Fruit fly (Drosophila melanogaster) whole organism, embryonic: Measurements from ENCODE around the gene Mlp84B.
A peak's percentile ranks its signal among the peaks of the same experiment; 100 is the strongest.

Source experiments
- Atf3 ChIP-seq: fragments of 200-800 bp; sonication (Bioruptor generic); optimal IDR thresholded peaks from 3 replicates; lab custom pipeline; 2016; ENCODE audit warnings: missing biosample characterization, missing genetic modification characterization
- CG1233 ChIP-seq: fragments of 200-800 bp; sonication (Bioruptor generic); optimal IDR thresholded peaks from 4 replicates; lab custom pipeline; 2018; ENCODE audit warnings: missing biosample characterization, mild to moderate bottlenecking, missing genetic modification characterization
- CG14014 ChIP-seq: fragments of 200-800 bp; sonication (Bioruptor generic); IDR thresholded peaks from 2 replicates; pipeline ENCODE4 v1.3.6; 2022; ENCODE audit warnings: missing biosample characterization, missing genetic modification characterization
- CG14441 ChIP-seq: fragments of 200-800 bp; sonication (Bioruptor generic); IDR thresholded peaks from 2 replicates; pipeline ENCODE4 v1.3.6; 2022; ENCODE audit warnings: missing biosample characterization, missing genetic modification characterization
- CG14965 ChIP-seq: fragments of 200-800 bp; sonication (Bioruptor generic); optimal IDR thresholded peaks from 2 replicates; lab custom pipeline; 2016; ENCODE audit warnings: missing biosample characterization, missing genetic modification characterization, borderline replicate concordance
- CG15514 ChIP-seq: fragments of 200-800 bp; sonication (Bioruptor generic); optimal IDR thresholded peaks from 3 replicates; lab custom pipeline; 2017; ENCODE audit warnings: missing biosample characterization, missing genetic modification characterization, mild to moderate bottlenecking, moderate library complexity, missing genetic modification reagents
- CG1603 ChIP-seq: fragments of 200-800 bp; sonication (Bioruptor generic); optimal IDR thresholded peaks from 2 replicates; lab custom pipeline; 2019; ENCODE audit warnings: missing biosample characterization, mild to moderate bottlenecking, missing genetic modification characterization, moderate library complexity
- CG16813 ChIP-seq: fragments of 200-800 bp; sonication (Bioruptor generic); IDR thresholded peaks from 3 replicates; pipeline ENCODE4 v1.3.6; 2022; ENCODE audit warnings: missing biosample characterization, missing genetic modification characterization; ENCODE audit not compliant: partially characterized antibody
- CG18599 ChIP-seq: fragments of 200-800 bp; sonication (Bioruptor generic); optimal IDR thresholded peaks from 3 replicates; lab custom pipeline; 2017; ENCODE audit warnings: missing biosample characterization, missing genetic modification characterization, mild to moderate bottlenecking, moderate library complexity, missing genetic modification reagents
- CG33557 ChIP-seq: fragments of 200-800 bp; sonication (Bioruptor generic); optimal IDR thresholded peaks from 2 replicates; lab custom pipeline; 2019; ENCODE audit warnings: missing biosample characterization, mild to moderate bottlenecking, missing genetic modification characterization, moderate library complexity
- CG3838 ChIP-seq: fragments of 200-800 bp; sonication (Bioruptor generic); optimal IDR thresholded peaks from 3 replicates; lab custom pipeline; 2016; ENCODE audit warnings: missing biosample characterization, missing genetic modification characterization
- CG3847 ChIP-seq: fragments of 200-800 bp; sonication (Bioruptor generic); IDR thresholded peaks from 2 replicates; pipeline ENCODE4 v1.3.6; 2022; ENCODE audit warnings: missing biosample characterization, missing genetic modification characterization
- CG9797 ChIP-seq: fragments of 200-800 bp; sonication (Bioruptor generic); optimal IDR thresholded peaks from 3 replicates; lab custom pipeline; 2018; ENCODE audit warnings: missing biosample characterization, mild to moderate bottlenecking, missing genetic modification characterization
- Camta ChIP-seq: fragments of 200-800 bp; sonication (Bioruptor generic); optimal IDR thresholded peaks from 2 replicates; lab custom pipeline; 2016; ENCODE audit warnings: missing biosample characterization, missing genetic modification characterization
- Dip2 ChIP-seq: fragments of 200-800 bp; sonication (Bioruptor generic); IDR thresholded peaks from 2 replicates; pipeline ENCODE4 v1.3.6; 2022; ENCODE audit warnings: missing biosample characterization, missing genetic modification characterization
- ERR ChIP-seq: fragments of 200-800 bp; sonication (Bioruptor generic); optimal IDR thresholded peaks from 2 replicates; lab custom pipeline; 2016; ENCODE audit warnings: missing biosample characterization, missing genetic modification characterization
- Eip74EF ChIP-seq, 2 experiments: fragments of 200-800 bp in 1 of 2; fragments of >200 bp in 1 of 2; sonication (Bioruptor generic) in 1 of 2; optimal IDR thresholded peaks; 2 replicates each; lab custom pipeline; 2017 to 2019; ENCODE audit warnings: missing biosample characterization in 2 of 2, missing genetic modification characterization in 2 of 2, mild to moderate bottlenecking in 1 of 2, moderate library complexity in 1 of 2
- Elba2 ChIP-seq: fragments of 200-800 bp; sonication (Bioruptor generic); optimal IDR thresholded peaks from 3 replicates; lab custom pipeline; 2016; ENCODE audit warnings: missing biosample characterization, missing genetic modification characterization
- HLH4C ChIP-seq: fragments of 200-800 bp; sonication (Bioruptor generic); IDR thresholded peaks from 3 replicates; pipeline ENCODE4 v1.3.6; 2022; ENCODE audit warnings: missing biosample characterization, missing genetic modification characterization; ENCODE audit not compliant: partially characterized antibody
- HLH54F ChIP-seq: fragments of 200-800 bp; sonication (Bioruptor generic); optimal IDR thresholded peaks from 3 replicates; lab custom pipeline; 2016; ENCODE audit warnings: missing biosample characterization, missing genetic modification characterization
- Jarid2 ChIP-seq: fragments of 200-800 bp; sonication (Bioruptor generic); optimal IDR thresholded peaks from 3 replicates; lab custom pipeline; 2017; ENCODE audit warnings: mild to moderate bottlenecking, missing biosample characterization, missing genetic modification reagents, missing genetic modification characterization
- Med ChIP-seq: fragments of 200-800 bp; sonication (Bioruptor generic); peaks from one replicate; lab custom pipeline; 2016; ENCODE audit warnings: missing biosample characterization, missing genetic modification characterization, mild to moderate bottlenecking, inconsistent platforms, moderate library complexity
- Meics ChIP-seq: fragments of 200-800 bp; sonication (Bioruptor generic); optimal IDR thresholded peaks from 2 replicates; lab custom pipeline; 2017; ENCODE audit warnings: missing biosample characterization, mild to moderate bottlenecking, missing genetic modification characterization
- Neu2 ChIP-seq: fragments of 200-800 bp; sonication (Bioruptor generic); optimal IDR thresholded peaks from 3 replicates; lab custom pipeline; 2016; ENCODE audit warnings: missing biosample characterization, missing genetic modification characterization, borderline replicate concordance
- Oli ChIP-seq: fragments of 200-800 bp; sonication (Bioruptor generic); optimal IDR thresholded peaks from 2 replicates; lab custom pipeline; 2018; ENCODE audit warnings: missing biosample characterization, mild to moderate bottlenecking, missing genetic modification characterization, moderate library complexity
- Optix ChIP-seq: fragments of 200-800 bp; sonication (Bioruptor generic); IDR thresholded peaks from 3 replicates; pipeline ENCODE4 v1.3.6; 2022; ENCODE audit warnings: missing biosample characterization, missing genetic modification characterization
- Side ChIP-seq: fragments of 200-800 bp; sonication (Bioruptor generic); optimal IDR thresholded peaks from 2 replicates; lab custom pipeline; 2016; ENCODE audit warnings: missing biosample characterization, missing genetic modification characterization
- Sin3A ChIP-seq: fragments of >200 bp; optimal IDR thresholded peaks from 2 replicates; lab custom pipeline; 2018
- Six4 ChIP-seq: fragments of 200-800 bp; sonication (Bioruptor generic); optimal IDR thresholded peaks from 2 replicates; lab custom pipeline; 2016; ENCODE audit warnings: missing biosample characterization, missing genetic modification characterization
- Ssrp ChIP-seq: fragments of 200-800 bp; sonication (Bioruptor generic); optimal IDR thresholded peaks from 2 replicates; lab custom pipeline; 2018; ENCODE audit warnings: missing biosample characterization, mild to moderate bottlenecking, missing genetic modification characterization, moderate library complexity
- chn ChIP-seq: fragments of 200-800 bp; sonication (Bioruptor generic); optimal IDR thresholded peaks from 2 replicates; lab custom pipeline; 2016; ENCODE audit warnings: missing biosample characterization, missing genetic modification characterization
- fu2 ChIP-seq: fragments of 200-800 bp; sonication (Bioruptor generic); optimal IDR thresholded peaks from 2 replicates; lab custom pipeline; 2016; ENCODE audit warnings: missing biosample characterization, missing genetic modification characterization
- gcm2 ChIP-seq: fragments of 200-800 bp; sonication (Bioruptor generic); optimal IDR thresholded peaks from 2 replicates; lab custom pipeline; 2016; ENCODE audit warnings: missing biosample characterization, missing genetic modification characterization
- grau ChIP-seq: fragments of 200-800 bp; optimal IDR thresholded peaks from 3 replicates; lab custom pipeline; 2019; ENCODE audit warnings: missing biosample characterization, mild to moderate bottlenecking, missing genetic modification characterization, moderate library complexity
- her ChIP-seq: fragments of 200-800 bp; sonication (Bioruptor generic); optimal IDR thresholded peaks from 2 replicates; lab custom pipeline; 2016; ENCODE audit warnings: missing biosample characterization, missing genetic modification characterization
- org-1 ChIP-seq: fragments of 200-800 bp; sonication (Bioruptor generic); optimal IDR thresholded peaks from 2 replicates; lab custom pipeline; 2017; ENCODE audit warnings: missing biosample characterization, missing genetic modification characterization
- pita ChIP-seq: fragments of 200-800 bp; sonication (Bioruptor generic); optimal IDR thresholded peaks from 2 replicates; lab custom pipeline; 2017; ENCODE audit warnings: missing biosample characterization, mild to moderate bottlenecking, missing genetic modification characterization
- run ChIP-seq: fragments of 200-800 bp; sonication (Bioruptor generic); optimal IDR thresholded peaks from 3 replicates; lab custom pipeline; 2018; ENCODE audit warnings: missing biosample characterization, mild to moderate bottlenecking, missing genetic modification characterization
- schlank ChIP-seq: fragments of 200-800 bp; sonication (Bioruptor generic); optimal IDR thresholded peaks from 2 replicates; lab custom pipeline; 2018; ENCODE audit warnings: missing biosample characterization, mild to moderate bottlenecking, missing genetic modification characterization
- tin ChIP-seq: fragments of 200-800 bp; sonication (Bioruptor generic); optimal IDR thresholded peaks from 3 replicates; lab custom pipeline; 2016; ENCODE audit warnings: missing biosample characterization, missing genetic modification characterization
- unpg ChIP-seq: fragments of 200-800 bp; sonication (Bioruptor generic); optimal IDR thresholded peaks from 3 replicates; lab custom pipeline; 2018; ENCODE audit warnings: missing biosample characterization, mild to moderate bottlenecking, missing genetic modification characterization, moderate library complexity
- vvl ChIP-seq: fragments of 200-800 bp; sonication (Bioruptor generic); IDR thresholded peaks from 2 replicates; pipeline ENCODE4 v1.3.6; 2022; ENCODE audit warnings: missing biosample characterization, missing genetic modification characterization
- zen2 ChIP-seq: fragments of 200-800 bp; sonication (Bioruptor generic); IDR thresholded peaks from 3 replicates; pipeline ENCODE4 v1.3.6; 2022; ENCODE audit warnings: missing biosample characterization, missing genetic modification characterization; ENCODE audit not compliant: partially characterized antibody

Mlp84B gene

dm6 chr3R:7108589-7109312 lies 8.8 kb downstream of the Mlp84B start (continued):
- TF ChIP-seq her (GFP tag; lab: Kevin White, UChicago), result peak; percentile 38
- TF ChIP-seq chn, result peak; percentile 95
- peak; percentile 96 for TF ChIP-seq Camta (GFP tag; lab: Kevin White, UChicago)
- TF ChIP-seq Med, result peak; percentile 91
- no peak for TF ChIP-seq CG16813 (GFP tag; lab: Robert Waterston, UW)
- peak in 1 of 2 experiments; percentile 96 for TF ChIP-seq Eip74EF (GFP tag; optimal IDR thresholded peaks at IDR 0.05; lab: Kevin White, UChicago)
- TF ChIP-seq Elba2, result peak; percentile 86
- peak; percentile 30 for TF ChIP-seq CG9797
- TF ChIP-seq CG3838, result peak; percentile 86
- no peak for TF ChIP-seq zen2 (GFP tag; lab: Robert Waterston, UW)
- TF ChIP-seq HLH54F (GFP tag; lab: Kevin White, UChicago), result peak; percentile 49
- peak; percentile 68 for TF ChIP-seq fu2
- no peak for TF ChIP-seq Dip2 (GFP tag; lab: Robert Waterston, UW)
- no peak for TF ChIP-seq vvl (GFP tag; lab: Robert Waterston, UW)
- no peak for TF ChIP-seq Sin3A (lab: Kevin White, UChicago)
- TF ChIP-seq Ssrp (tag; lab: Kevin White, UChicago), result peak; percentile 98
- TF ChIP-seq Six4 (GFP tag; lab: Kevin White, UChicago), result peak; percentile 96
- peak; percentile 22 for TF ChIP-seq ERR (GFP tag; lab: Kevin White, UChicago)
- TF ChIP-seq CG14014 (GFP tag; lab: Robert Waterston, UW), result no peak
- TF ChIP-seq Optix (GFP tag; lab: Robert Waterston, UW), result no peak
- TF ChIP-seq unpg (GFP tag; lab: Kevin White, UChicago), result peak; percentile 96
- peak; percentile 84 for TF ChIP-seq Side (GFP tag; lab: Kevin White, UChicago)
- peak; percentile 92 for TF ChIP-seq Atf3
- peak; percentile 44 for TF ChIP-seq CG15514 (GFP tag; lab: Kevin White, UChicago)
- TF ChIP-seq tin (GFP tag; lab: Kevin White, UChicago), result peak; percentile 96
- TF ChIP-seq Neu2 (GFP tag; lab: Kevin White, UChicago), result peak; percentile 76
- peak; percentile 93 for TF ChIP-seq CG1233 (GFP tag; lab: Kevin White, UChicago)
- TF ChIP-seq HLH4C, result no peak
- peak; percentile 82 for TF ChIP-seq run (tag; lab: Kevin White, UChicago)
- peak; percentile 87 for TF ChIP-seq org-1 (GFP tag; lab: Kevin White, UChicago)
- TF ChIP-seq CG18599 (GFP tag; lab: Kevin White, UChicago), result peak; percentile 86
- TF ChIP-seq pita (GFP tag; lab: Kevin White, UChicago), result no peak
- peak; percentile 93 for TF ChIP-seq CG1603 (tag; lab: Kevin White, UChicago)
- no peak for TF ChIP-seq CG3847
- peak; percentile 70 for TF ChIP-seq Jarid2 (GFP tag; lab: Kevin White, UChicago)
- peak; percentile 45 for TF ChIP-seq CG14965 (GFP tag; lab: Kevin White, UChicago)
- TF ChIP-seq Oli (tag; lab: Kevin White, UChicago), result peak; percentile 97
- peak; percentile 99 for TF ChIP-seq CG33557 (GFP tag; lab: Kevin White, UChicago)
- peak; percentile 81 for TF ChIP-seq gcm2 (GFP tag; lab: Kevin White, UChicago)
- TF ChIP-seq Meics (GFP tag; lab: Kevin White, UChicago), result peak; percentile 75
- TF ChIP-seq grau, result peak; percentile 94
- TF ChIP-seq schlank (tag; lab: Kevin White, UChicago), result no peak
- no peak for TF ChIP-seq CG14441 (GFP tag; lab: Robert Waterston, UW)
- TF ChIP-seq, all 482 proteins: peak for 287
